Worm (Caenorhabditis elegans) whole organism, late embryonic: ENCODE measurements around the gene tmed-4.

Experiments
- ama-1 ChIP-seq: fragments of 150-350 bp; optimal IDR thresholded peaks from 2 replicates; lab custom pipeline; 2014
- pqm-1 ChIP-seq: sonication (generic microtip); optimal IDR thresholded peaks from 2 replicates; lab custom pipeline; 2016; ENCODE audit warnings: missing genetic modification characterization, missing compliant biosample characterization

DNA sequence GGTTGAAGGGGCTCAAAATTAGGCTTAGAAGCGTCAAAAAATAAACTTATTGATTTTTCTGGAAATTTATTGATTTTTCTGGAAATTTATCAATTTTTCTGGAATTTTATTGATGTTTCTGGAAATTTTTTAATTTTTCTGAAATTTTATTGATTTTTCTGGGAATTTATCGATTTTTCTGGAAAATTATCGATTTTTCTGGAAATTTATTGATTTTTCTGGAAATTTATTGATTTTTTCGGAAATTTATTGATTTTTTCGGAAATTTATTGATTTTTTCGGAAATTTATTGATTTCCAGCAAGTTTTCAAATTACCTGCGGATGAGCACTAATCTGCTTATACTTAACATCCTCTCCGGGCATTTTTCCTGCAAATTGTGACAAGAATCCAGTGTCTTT, 47.1 kb downstream of the tmed-4 start:
- TF ChIP-seq ama-1 (lab: Kevin White, UChicago) (no peak), pqm-1 (tag; lab: Kevin White, UChicago) (no peak)
